Worm (Caenorhabditis elegans) whole organism, early embryonic: ENCODE data around the gene F58G1.2.
A peak's percentile ranks its signal among the peaks of the same experiment; 100 is the strongest.

ENCODE experiments used
- ama-1 ChIP-seq: fragments of 150-350 bp; optimal IDR thresholded peaks from 2 replicates; lab custom pipeline; 2014
- ceh-36 ChIP-seq: sonication (generic microtip); optimal IDR thresholded peaks from 2 replicates; lab custom pipeline; 2016; ENCODE audit warnings: missing genetic modification characterization, inconsistent platforms, missing compliant biosample characterization
- ets-7 ChIP-seq: sonication (generic microtip); optimal IDR thresholded peaks from 2 replicates; lab custom pipeline; 2016; ENCODE audit warnings: missing genotype, missing genetic modification characterization, missing compliant biosample characterization
- flt-1 ChIP-seq: fragments of 200-800 bp; sonication (Bioruptor generic); IDR thresholded peaks from 2 replicates; pipeline ENCODE4 v1.3.6; 2022; ENCODE audit warnings: missing genetic modification characterization, missing compliant biosample characterization
- scrt-1 ChIP-seq: fragments of 200-800 bp; sonication (Bioruptor generic); IDR thresholded peaks from 2 replicates; pipeline ENCODE4 v1.3.6; 2022; ENCODE audit warnings: missing genetic modification characterization, missing compliant biosample characterization
- sea-1 ChIP-seq: fragments of 200-800 bp; sonication (Bioruptor generic); conservative IDR thresholded peaks from 2 replicates; pipeline ENCODE4 v1.3.6; 2022; ENCODE audit warnings: missing genetic modification characterization, missing compliant biosample characterization
- tbx-11 ChIP-seq: fragments of 200-800 bp; sonication (Bioruptor generic); IDR thresholded peaks from 2 replicates; pipeline ENCODE4 v1.3.6; 2022; ENCODE audit warnings: missing genetic modification characterization, missing compliant biosample characterization
- tbx-37 ChIP-seq: fragments of 200-800 bp; sonication (Bioruptor generic); conservative IDR thresholded peaks from 2 replicates; pipeline ENCODE4 v1.3.6; 2022; ENCODE audit warnings: missing genetic modification reagents, missing genetic modification characterization, missing compliant biosample characterization

DNA sequence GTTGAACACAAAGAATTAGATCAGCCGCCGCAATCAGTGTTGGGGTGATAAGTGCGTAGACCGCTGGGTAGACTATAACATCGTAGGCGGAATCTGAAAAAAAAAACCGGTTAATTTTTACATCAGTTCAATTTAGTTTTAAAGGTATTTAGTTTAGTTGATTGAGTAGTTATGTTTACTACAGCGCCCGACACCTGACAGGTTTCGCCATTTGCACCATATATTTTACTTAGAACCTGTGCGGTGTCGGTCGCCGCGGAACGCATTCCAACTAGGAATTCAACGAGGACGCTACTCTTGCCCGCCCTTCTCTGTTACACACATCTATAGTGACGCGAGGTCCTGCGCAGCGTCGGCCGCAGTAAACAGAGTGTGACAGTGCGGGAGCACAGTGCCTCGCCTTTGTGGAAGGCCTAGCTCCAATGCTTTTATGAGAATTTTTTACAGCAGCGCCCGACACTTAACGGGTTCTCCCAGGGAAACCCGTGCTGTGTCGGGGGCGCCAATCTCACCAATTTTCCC, 49.7 kb upstream of the F58G1.2 start:
- TF ChIP-seq ets-7: no peak
- no peak for TF ChIP-seq ama-1 (lab: Kevin White, UChicago)
- TF ChIP-seq scrt-1 (GFP tag; lab: Robert Waterston, UW): 0 out of 2 replicates have a peak, but pooled peaks have one; percentile 30
- no peak for TF ChIP-seq ceh-36 (tag; lab: Kevin White, UChicago)
- TF ChIP-seq tbx-37 (GFP tag; lab: Robert Waterston, UW): no peak
- no peak for TF ChIP-seq tbx-11
- no peak for TF ChIP-seq flt-1 (GFP tag; lab: Robert Waterston, UW)
- TF ChIP-seq sea-1: no peak
